Fruit fly (Drosophila melanogaster): ENCODE results near the gene cDIP.
A peak's percentile ranks its signal among the peaks of the same experiment; 100 is the strongest.

Gene cDIP

DNA sequence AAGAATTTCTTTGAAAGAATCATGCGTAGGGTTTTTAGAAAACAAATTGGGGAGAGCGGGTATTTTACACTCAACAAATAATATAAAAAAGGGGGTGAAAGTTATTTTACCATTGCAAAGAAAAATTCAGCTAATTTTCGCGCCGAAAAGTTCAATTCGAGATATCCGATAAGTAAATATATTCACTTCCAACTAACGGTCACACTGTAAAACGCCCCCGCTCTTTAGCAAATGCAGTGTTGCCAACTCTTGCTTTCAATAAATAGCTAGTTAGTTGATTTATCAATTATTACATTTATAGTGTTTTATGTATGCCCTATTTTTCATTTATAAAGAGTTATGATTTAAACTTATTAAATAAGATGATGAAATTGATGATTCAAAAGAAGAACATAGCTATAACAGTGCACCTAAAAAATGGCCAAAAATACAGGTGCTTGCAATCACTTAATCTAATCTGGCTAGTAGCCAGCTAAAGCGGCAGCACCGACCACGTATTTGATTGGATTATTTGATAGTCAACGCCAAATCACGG lies 22.6 kb downstream of the cDIP start, which contains the start of gene meigo (continued):
- peak; percentile 18 for TF ChIP-seq CG33213 (GFP tag; optimal IDR thresholded peaks at IDR 0.05)
- no peak; the same call in 1 of the 2 replicates for TF ChIP-seq CG32772 (GFP tag; IDR thresholded peaks at IDR 0.05)
- TF ChIP-seq lbe (GFP tag; optimal IDR thresholded peaks at IDR 0.05) = peak; percentile 50
- no peak for TF ChIP-seq Hey (tag; optimal IDR thresholded peaks at IDR 0.05)
- no peak for TF ChIP-seq prd (optimal IDR thresholded peaks at IDR 0.05)
- TF ChIP-seq prd (GFP tag; IDR thresholded peaks at IDR 0.05) = peak; percentile 72
- TF ChIP-seq E2f1 (GFP tag; IDR thresholded peaks at IDR 0.05) = 0 out of 2 replicates have a peak, but pooled peaks have one; percentile 27
- peak; percentile 91 for TF ChIP-seq CG9797 (GFP tag; optimal IDR thresholded peaks at IDR 0.05)
- peak; percentile 94 for TF ChIP-seq Ets65A (GFP tag)
- TF ChIP-seq HLH3B (GFP tag; IDR thresholded peaks at IDR 0.05) = peak; percentile 47; the same call in 1 of the 2 replicates
- peak; percentile 70; the same call in 1 of the 2 replicates for TF ChIP-seq NFAT (GFP tag; IDR thresholded peaks at IDR 0.05)
- no peak for TF ChIP-seq br (optimal IDR thresholded peaks at IDR 0.05)
- TF ChIP-seq CG3847 (GFP tag; IDR thresholded peaks at IDR 0.05) = peak; percentile 72
- no peak for TF ChIP-seq hth (optimal IDR thresholded peaks at IDR 0.05)
- TF ChIP-seq CG11723 (GFP tag; optimal IDR thresholded peaks at IDR 0.05) = no peak
- TF ChIP-seq Xrp1 (GFP tag; IDR thresholded peaks at IDR 0.05) = peak; percentile 78
- peak; percentile 56 for TF ChIP-seq CG17359 (tag; optimal IDR thresholded peaks at IDR 0.05)
- TF ChIP-seq tll (GFP tag; optimal IDR thresholded peaks at IDR 0.05) = peak; percentile 31 to 56
- peak; percentile 41 for TF ChIP-seq CG16815 (GFP tag; optimal IDR thresholded peaks at IDR 0.05)
- no peak for TF ChIP-seq z (GFP tag; IDR thresholded peaks at IDR 0.05)
- TF ChIP-seq CG3726 (GFP tag; IDR thresholded peaks at IDR 0.05) = no peak
- peak; percentile 46 for TF ChIP-seq repo (GFP tag; optimal IDR thresholded peaks at IDR 0.05)
- TF ChIP-seq sc (optimal IDR thresholded peaks at IDR 0.05) = no peak
- TF ChIP-seq sc (GFP tag; optimal IDR thresholded peaks at IDR 0.05) = no peak
- TF ChIP-seq ara (GFP tag; IDR thresholded peaks at IDR 0.05) = no peak
- TF ChIP-seq unpg (GFP tag; optimal IDR thresholded peaks at IDR 0.05) = peak; percentile 64
- peak; percentile 77 for TF ChIP-seq sob (GFP tag; IDR thresholded peaks at IDR 0.05)
- TF ChIP-seq CG13287 (GFP tag; IDR thresholded peaks at IDR 0.05; ENCODE audit: partially characterized antibody) = 0 out of 2 replicates have a peak, but pooled peaks have one; percentile 36
- no peak for TF ChIP-seq exex (tag; optimal IDR thresholded peaks at IDR 0.05)
- TF ChIP-seq CG6689 (GFP tag; IDR thresholded peaks at IDR 0.05) = peak; percentile 60; the same call in 1 of the 2 replicates
- TF ChIP-seq CG17802 (tag; optimal IDR thresholded peaks at IDR 0.05) = no peak
- peak; percentile 68 for TF ChIP-seq CG10543 (GFP tag; optimal IDR thresholded peaks at IDR 0.05)
- peak; percentile 76 for TF ChIP-seq lmd (GFP tag; IDR thresholded peaks at IDR 0.05)
- TF ChIP-seq bcd (GFP tag; optimal IDR thresholded peaks at IDR 0.05) = peak; percentile 70
- TF ChIP-seq D19B (GFP tag; optimal IDR thresholded peaks at IDR 0.05) = peak; percentile 6
- no peak for TF ChIP-seq aop (GFP tag; IDR thresholded peaks at IDR 0.05)
- TF ChIP-seq Dbx (GFP tag; IDR thresholded peaks at IDR 0.05) = peak; percentile 71; the same call in 2 of the 3 replicates
- TF ChIP-seq H15 (GFP tag; IDR thresholded peaks at IDR 0.05) = no peak
- peak; percentile 20 for TF ChIP-seq Myb (GFP tag; optimal IDR thresholded peaks at IDR 0.05)
- peak; percentile 81 for TF ChIP-seq CG17186 (GFP tag; optimal IDR thresholded peaks at IDR 0.05)
- no peak for TF ChIP-seq Opbp (GFP tag; IDR thresholded peaks at IDR 0.05; ENCODE audit: partially characterized antibody)
- TF ChIP-seq tin (GFP tag; optimal IDR thresholded peaks at IDR 0.05) = peak; percentile 54
- peak; percentile 28 for TF ChIP-seq CHES-1-like (GFP tag; optimal IDR thresholded peaks at IDR 0.05)
- no peak for TF ChIP-seq Optix (GFP tag; IDR thresholded peaks at IDR 0.05)
- TF ChIP-seq CG11247 (GFP tag; IDR thresholded peaks at IDR 0.05) = peak; percentile 53; the same call in 1 of the 2 replicates
- TF ChIP-seq Rfx (GFP tag; IDR thresholded peaks at IDR 0.05) = peak; percentile 81
- TF ChIP-seq CG1233 (GFP tag; optimal IDR thresholded peaks at IDR 0.05) = peak; percentile 47
- TF ChIP-seq Med (GFP tag) = peak; percentile 91
- TF ChIP-seq CG12659 (GFP tag; optimal IDR thresholded peaks at IDR 0.05) = peak; percentile 87
- no peak for TF ChIP-seq tup (GFP tag; optimal IDR thresholded peaks at IDR 0.05)
- TF ChIP-seq Max (GFP tag; optimal IDR thresholded peaks at IDR 0.05) = peak; percentile 70
- peak; percentile 36 for TF ChIP-seq NC2β (GFP tag; optimal IDR thresholded peaks at IDR 0.05)

Data from whole organism, embryonic.